Fruit fly (Drosophila melanogaster): Measurements from ENCODE around the gene CG13625.

Gene CG13625

DNA sequence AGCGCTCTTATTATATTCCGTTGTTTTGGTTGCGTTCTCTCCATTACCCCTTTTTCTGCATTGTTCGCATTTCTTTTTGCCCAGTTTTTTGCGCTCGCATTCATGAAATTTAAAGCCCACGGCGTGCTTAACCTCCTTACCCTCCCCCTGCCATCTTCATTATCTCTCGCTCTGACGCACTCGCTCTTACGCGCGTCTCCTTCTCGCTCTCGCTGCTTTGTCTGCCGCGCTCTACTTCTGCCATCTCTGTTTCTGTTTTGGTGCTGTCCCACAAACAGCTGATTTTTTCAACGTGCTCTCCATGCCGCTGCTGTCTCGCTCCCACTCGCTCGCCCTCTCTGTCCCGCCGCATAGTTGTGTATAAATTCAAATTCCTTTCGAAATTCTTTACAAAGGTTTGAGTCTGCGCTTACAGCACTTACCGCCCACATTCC lies 1.5 kb upstream of the CG13625 start (continued):
- TF ChIP-seq MTF-1 (GFP tag; optimal IDR thresholded peaks at IDR 0.05; ENCODE audit: borderline replicate concordance) (peak; percentile 62), Usf (GFP tag; optimal IDR thresholded peaks at IDR 0.05) (no peak), CG18599 (GFP tag; optimal IDR thresholded peaks at IDR 0.05) (peak; percentile 70), Gsc (GFP tag; IDR thresholded peaks at IDR 0.05) (no peak), CG10959 (GFP tag; IDR thresholded peaks at IDR 0.05) (no peak), gce (GFP tag; IDR thresholded peaks at IDR 0.05) (no peak), B-H2 (GFP tag; optimal IDR thresholded peaks at IDR 0.05) (peak; percentile 10), CHES-1-like (GFP tag; optimal IDR thresholded peaks at IDR 0.05) (peak; percentile 57), bcd (GFP tag; optimal IDR thresholded peaks at IDR 0.05) (peak; percentile 12), PHDP (tag; optimal IDR thresholded peaks at IDR 0.05) (no peak), esg (GFP tag; conservative IDR thresholded peaks at IDR 0.05) (no peak), CG11504 (tag; optimal IDR thresholded peaks at IDR 0.05) (peak; percentile 30), mam (GFP tag; optimal IDR thresholded peaks at IDR 0.05) (peak; percentile 3), stwl (tag; optimal IDR thresholded peaks at IDR 0.05) (peak; percentile 58), oc (tag; optimal IDR thresholded peaks at IDR 0.05) (peak; percentile 84), BEAF-32 (GFP tag; optimal IDR thresholded peaks at IDR 0.05) (peak; percentile 32), mirr (GFP tag; optimal IDR thresholded peaks at IDR 0.05) (peak; percentile 70), CG8388 (GFP tag; optimal IDR thresholded peaks at IDR 0.05) (no peak), CG15514 (GFP tag; optimal IDR thresholded peaks at IDR 0.05) (peak; percentile 58), CG2712 (tag; optimal IDR thresholded peaks at IDR 0.05) (peak; percentile 32), caup (GFP tag; optimal IDR thresholded peaks at IDR 0.05; ENCODE audit: severe bottlenecking) (peak; percentile 53), dysf (GFP tag; IDR thresholded peaks at IDR 0.05) (no peak), Spps (tag; optimal IDR thresholded peaks at IDR 0.05) (no peak), pfk (GFP tag; optimal IDR thresholded peaks at IDR 0.05) (peak; percentile 75), CG34422 (GFP tag; IDR thresholded peaks at IDR 0.05) (no peak), CrebB (tag; optimal IDR thresholded peaks at IDR 0.05) (peak; percentile 44), CG7556 (GFP tag; optimal IDR thresholded peaks at IDR 0.05) (no peak), da (GFP tag; optimal IDR thresholded peaks at IDR 0.05) (peak; percentile 41), CG12942 (GFP tag; optimal IDR thresholded peaks at IDR 0.05) (no peak), pho (GFP tag; optimal IDR thresholded peaks at IDR 0.05) (peak; percentile 37), MESR4 (GFP tag; optimal IDR thresholded peaks at IDR 0.05) (peak; percentile 45), exex (tag; optimal IDR thresholded peaks at IDR 0.05) (peak; percentile 32), ash1 (GFP tag; optimal IDR thresholded peaks at IDR 0.05) (no peak), abd-A (tag; optimal IDR thresholded peaks at IDR 0.05) (peak; percentile 84), sima (GFP tag; optimal IDR thresholded peaks at IDR 0.05) (no peak), chm (GFP tag; IDR thresholded peaks at IDR 0.05) (no peak), CG14667 (GFP tag; IDR thresholded peaks at IDR 0.05) (no peak), bsh (GFP tag; optimal IDR thresholded peaks at IDR 0.05) (no peak), CG12155 (GFP tag; optimal IDR thresholded peaks at IDR 0.05) (peak; percentile 100)

DNA sequence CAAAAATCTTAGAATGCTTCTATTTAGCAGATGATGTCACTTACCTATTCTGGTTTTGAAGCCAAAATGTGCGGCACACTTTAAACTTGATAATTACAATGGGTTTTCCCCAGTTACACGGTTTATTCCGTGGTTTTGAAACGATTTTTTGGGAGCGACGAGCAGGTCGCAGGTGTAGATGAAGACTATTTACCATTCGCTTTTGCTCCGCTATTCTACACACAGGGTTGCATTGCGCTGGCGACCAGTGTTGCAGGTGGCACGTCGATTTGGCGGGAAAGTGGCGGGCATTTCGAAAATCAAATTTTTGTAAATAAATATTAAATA lies 2.3 kb downstream of the CG13625 start, which contains the start of gene REPTOR:
REPTOR (minus strand) TSS at position 196 of the 327 bp plus-strand sequence.
- no peak for TF ChIP-seq CG4404 (GFP tag; IDR thresholded peaks at IDR 0.05)
- TF ChIP-seq Oaz (GFP tag; IDR thresholded peaks at IDR 0.05) = no peak
- TF ChIP-seq CG18764 (GFP tag; optimal IDR thresholded peaks at IDR 0.05) = no peak
- TF ChIP-seq CG10321 (GFP tag; IDR thresholded peaks at IDR 0.05) = no peak
- TF ChIP-seq Myb (GFP tag; optimal IDR thresholded peaks at IDR 0.05) = no peak
- TF ChIP-seq Adf1 (GFP tag; IDR thresholded peaks at IDR 0.05) = no peak
- TF ChIP-seq gsb (GFP tag; IDR thresholded peaks at IDR 0.05) = no peak
- peak; percentile 7 for TF ChIP-seq CG5180 (GFP tag; optimal IDR thresholded peaks at IDR 0.05)
- TF ChIP-seq CG4617 (GFP tag; optimal IDR thresholded peaks at IDR 0.05; ENCODE audit: borderline replicate concordance) = peak; percentile 51
- TF ChIP-seq CG10979 (tag; optimal IDR thresholded peaks at IDR 0.05) = peak; percentile 23
- peak; percentile 49 for TF ChIP-seq CG8924 (tag; optimal IDR thresholded peaks at IDR 0.05)
- TF ChIP-seq fru (optimal IDR thresholded peaks at IDR 0.05) = no peak
- no peak for TF ChIP-seq zfh1 (GFP tag; IDR thresholded peaks at IDR 0.05)
- peak; percentile 84 for TF ChIP-seq D19A (tag; optimal IDR thresholded peaks at IDR 0.05)
- TF ChIP-seq grn (GFP tag; optimal IDR thresholded peaks at IDR 0.05) = no peak

Measured in whole organism, embryonic.